Worm (Caenorhabditis elegans) whole organism, late embryonic: ENCODE results near the gene Y69A2AR.47.

Experiments
- C38D4.7 ChIP-seq: fragments of 200-800 bp; sonication (Bioruptor generic); optimal IDR thresholded peaks from 2 replicates; lab custom pipeline; 2018; ENCODE audit warnings: mild to moderate bottlenecking, missing genetic modification characterization, moderate library complexity, missing compliant biosample characterization
- K09A11.1 ChIP-seq: sonication (generic microtip); optimal IDR thresholded peaks from 2 replicates; lab custom pipeline; 2017; ENCODE audit warnings: antibody characterized with exemption, mild to moderate bottlenecking, missing genetic modification characterization, missing compliant biosample characterization; ENCODE audit not compliant: insufficient read depth
- T23F11.4 ChIP-seq: fragments of 200-800 bp; sonication (Bioruptor generic); optimal IDR thresholded peaks from 2 replicates; lab custom pipeline; 2018; ENCODE audit warnings: mild to moderate bottlenecking, missing genetic modification characterization, missing compliant biosample characterization
- ama-1 ChIP-seq: fragments of 150-350 bp; optimal IDR thresholded peaks from 2 replicates; lab custom pipeline; 2014
- ceh-14 ChIP-seq: sonication (generic microtip); optimal IDR thresholded peaks from 2 replicates; lab custom pipeline; 2016; ENCODE audit warnings: missing genotype, missing genetic modification characterization, missing compliant biosample characterization
- ceh-18 ChIP-seq: sonication (generic microtip); optimal IDR thresholded peaks from 2 replicates; lab custom pipeline; 2016; ENCODE audit warnings: missing genetic modification characterization, missing compliant biosample characterization
- ceh-19 ChIP-seq: fragments of 200-800 bp; sonication (Bioruptor generic); optimal IDR thresholded peaks from 2 replicates; lab custom pipeline; 2018; ENCODE audit warnings: mild to moderate bottlenecking, missing genetic modification characterization, missing compliant biosample characterization
- ceh-22 ChIP-seq: sonication (generic microtip); optimal IDR thresholded peaks from 2 replicates; lab custom pipeline; 2017; ENCODE audit warnings: missing biosample characterization, missing genetic modification characterization
- ceh-24 ChIP-seq: sonication (generic microtip); optimal IDR thresholded peaks from 2 replicates; lab custom pipeline; 2016; ENCODE audit warnings: mild to moderate bottlenecking, missing genetic modification characterization, missing compliant biosample characterization
- ceh-30 ChIP-seq: fragments of 150-350 bp; optimal IDR thresholded peaks from 2 replicates; lab custom pipeline; 2014; ENCODE audit warnings: missing biosample characterization, missing genetic modification characterization
- ceh-9 ChIP-seq: sonication (generic microtip); optimal IDR thresholded peaks from 2 replicates; lab custom pipeline; 2016; ENCODE audit warnings: mild to moderate bottlenecking, missing genetic modification characterization, inconsistent platforms, missing compliant biosample characterization
- che-1 ChIP-seq: sonication (generic microtip); optimal IDR thresholded peaks from 2 replicates; lab custom pipeline; 2016; ENCODE audit warnings: mild to moderate bottlenecking, missing genetic modification characterization, missing compliant biosample characterization
- dve-1 ChIP-seq: sonication (generic microtip); optimal IDR thresholded peaks from 2 replicates; lab custom pipeline; 2017; ENCODE audit warnings: antibody characterized with exemption, mild to moderate bottlenecking, missing genetic modification characterization, missing compliant biosample characterization
- elt-2 ChIP-seq: sonication (generic microtip); optimal IDR thresholded peaks from 2 replicates; lab custom pipeline; 2016; ENCODE audit warnings: missing genetic modification reagents, missing genetic modification characterization, missing compliant biosample characterization
- elt-4 ChIP-seq: sonication (generic microtip); optimal IDR thresholded peaks from 2 replicates; lab custom pipeline; 2016; ENCODE audit warnings: missing genetic modification characterization, missing compliant biosample characterization
- eyg-1 ChIP-seq: sonication (generic microtip); optimal IDR thresholded peaks from 2 replicates; lab custom pipeline; 2016; ENCODE audit warnings: missing genotype, missing genetic modification characterization, missing compliant biosample characterization
- fax-1 ChIP-seq: sonication (generic microtip); optimal IDR thresholded peaks from 2 replicates; lab custom pipeline; 2016; ENCODE audit warnings: missing genotype, missing genetic modification characterization, missing compliant biosample characterization
- fkh-6 ChIP-seq: sonication (generic microtip); optimal IDR thresholded peaks from 2 replicates; lab custom pipeline; 2016; ENCODE audit warnings: missing genetic modification characterization, missing compliant biosample characterization
- hlh-30 ChIP-seq: sonication (generic microtip); optimal IDR thresholded peaks from 2 replicates; lab custom pipeline; 2017; ENCODE audit warnings: antibody characterized with exemption, missing genetic modification characterization, missing compliant biosample characterization; ENCODE audit not compliant: insufficient read depth
- hlh-6 ChIP-seq: sonication (generic microtip); optimal IDR thresholded peaks from 2 replicates; lab custom pipeline; 2016; ENCODE audit warnings: missing genotype, missing genetic modification characterization, missing compliant biosample characterization
- hlh-8 ChIP-seq: sonication (generic microtip); optimal IDR thresholded peaks from 2 replicates; lab custom pipeline; 2016; ENCODE audit warnings: missing genotype, missing genetic modification characterization, missing compliant biosample characterization
- lim-6 ChIP-seq: sonication (generic microtip); optimal IDR thresholded peaks from 2 replicates; lab custom pipeline; 2016; ENCODE audit warnings: missing genetic modification characterization, missing compliant biosample characterization
- lin-11 ChIP-seq: fragments of 200-800 bp; sonication (Bioruptor generic); optimal IDR thresholded peaks from 2 replicates; lab custom pipeline; 2018; ENCODE audit warnings: mild to moderate bottlenecking, missing genetic modification characterization, missing compliant biosample characterization
- madf-2 ChIP-seq: sonication (generic microtip); optimal IDR thresholded peaks from 2 replicates; lab custom pipeline; 2017; ENCODE audit warnings: missing genetic modification characterization, missing compliant biosample characterization
- mec-3 ChIP-seq: sonication (generic microtip); optimal IDR thresholded peaks from 2 replicates; lab custom pipeline; 2016; ENCODE audit warnings: borderline replicate concordance, missing genetic modification characterization, missing compliant biosample characterization
- nfya-1 ChIP-seq: sonication (generic microtip); optimal IDR thresholded peaks from 2 replicates; lab custom pipeline; 2017; ENCODE audit warnings: missing genetic modification characterization, mild to moderate bottlenecking, missing compliant biosample characterization, antibody characterized with exemption, moderate library complexity
- nhr-232 ChIP-seq: sonication (generic microtip); optimal IDR thresholded peaks from 2 replicates; lab custom pipeline; 2016; ENCODE audit warnings: missing genetic modification characterization, missing compliant biosample characterization
- npax-4 ChIP-seq: sonication (generic microtip); optimal IDR thresholded peaks from 2 replicates; lab custom pipeline; 2016; ENCODE audit warnings: missing genetic modification characterization, missing compliant biosample characterization
- pat-9 ChIP-seq: fragments of 200-800 bp; sonication (Bioruptor generic); optimal IDR thresholded peaks from 2 replicates; lab custom pipeline; 2018; ENCODE audit warnings: mild to moderate bottlenecking, missing genetic modification characterization, moderate library complexity, missing compliant biosample characterization
- pax-1 ChIP-seq: fragments of 150-350 bp; optimal IDR thresholded peaks from 2 replicates; lab custom pipeline; 2014; ENCODE audit warnings: missing biosample characterization, missing genetic modification characterization
- pha-2 ChIP-seq: sonication (generic microtip); optimal IDR thresholded peaks from 2 replicates; lab custom pipeline; 2017; ENCODE audit warnings: mild to moderate bottlenecking, missing genetic modification characterization, missing compliant biosample characterization
- pha-4 ChIP-seq: fragments of 150-350 bp; optimal IDR thresholded peaks from 2 replicates; lab custom pipeline; 2018; ENCODE audit warnings: missing biosample characterization, missing genetic modification reagents, missing genetic modification characterization
- pros-1 ChIP-seq: fragments of 150-350 bp; optimal IDR thresholded peaks from 2 replicates; lab custom pipeline; 2014; ENCODE audit warnings: missing biosample characterization, missing genetic modification reagents, missing genetic modification characterization
- ref-2 ChIP-seq: sonication (generic microtip); optimal IDR thresholded peaks from 2 replicates; lab custom pipeline; 2016; ENCODE audit warnings: missing genetic modification characterization, missing compliant biosample characterization
- rnt-1 ChIP-seq: sonication (generic microtip); optimal IDR thresholded peaks from 2 replicates; lab custom pipeline; 2016; ENCODE audit warnings: missing genetic modification characterization, missing compliant biosample characterization
- sdc-2 ChIP-seq: sonication (generic microtip); optimal IDR thresholded peaks from 2 replicates; lab custom pipeline; 2016; ENCODE audit warnings: missing genotype, missing genetic modification characterization, missing compliant biosample characterization
- sox-2 ChIP-seq: fragments of 200-800 bp; sonication (Bioruptor generic); IDR thresholded peaks from 2 replicates; pipeline ENCODE4 v1.3.6; 2022; ENCODE audit warnings: missing genetic modification reagents, missing genetic modification characterization, missing compliant biosample characterization
- syd-9 ChIP-seq: sonication (generic microtip); optimal IDR thresholded peaks from 2 replicates; lab custom pipeline; 2016; ENCODE audit warnings: mild to moderate bottlenecking, missing genetic modification characterization, moderate library complexity, missing compliant biosample characterization
- tbx-2 ChIP-seq: sonication (generic microtip); optimal IDR thresholded peaks from 2 replicates; lab custom pipeline; 2016; ENCODE audit warnings: missing genetic modification characterization, missing compliant biosample characterization
- tbx-7 ChIP-seq: sonication (generic microtip); optimal IDR thresholded peaks from 2 replicates; lab custom pipeline; 2016; ENCODE audit warnings: missing genotype, missing genetic modification characterization, missing compliant biosample characterization
- unc-3 ChIP-seq, 2 experiments: fragments of 200-800 bp in 1 of 2; sonication (Bioruptor generic) in 1 of 2; sonication (generic microtip) in 1 of 2; conservative IDR thresholded peaks in 1 of 2; optimal IDR thresholded peaks in 1 of 2; 2 replicates each; pipeline versions ENCODE4 v1.3.6 to Lab custom; 2016 to 2022; ENCODE audit warnings: missing compliant biosample characterization in 2 of 2, missing genetic modification characterization in 2 of 2, missing genetic modification reagents in 1 of 2
- unc-42 ChIP-seq: sonication (generic microtip); optimal IDR thresholded peaks from 2 replicates; lab custom pipeline; 2016; ENCODE audit warnings: missing genotype, missing genetic modification characterization, missing compliant biosample characterization
- unc-86 ChIP-seq: sonication (generic microtip); optimal IDR thresholded peaks from 2 replicates; lab custom pipeline; 2016; ENCODE audit warnings: missing genetic modification characterization, missing compliant biosample characterization
- zip-5 ChIP-seq: sonication (generic microtip); optimal IDR thresholded peaks from 2 replicates; lab custom pipeline; 2016; ENCODE audit warnings: missing genetic modification characterization, missing compliant biosample characterization
- ztf-16 ChIP-seq: sonication (generic microtip); optimal IDR thresholded peaks from 2 replicates; lab custom pipeline; 2017; ENCODE audit warnings: missing genetic modification characterization, missing compliant biosample characterization

Gene Y69A2AR.47

DNA sequence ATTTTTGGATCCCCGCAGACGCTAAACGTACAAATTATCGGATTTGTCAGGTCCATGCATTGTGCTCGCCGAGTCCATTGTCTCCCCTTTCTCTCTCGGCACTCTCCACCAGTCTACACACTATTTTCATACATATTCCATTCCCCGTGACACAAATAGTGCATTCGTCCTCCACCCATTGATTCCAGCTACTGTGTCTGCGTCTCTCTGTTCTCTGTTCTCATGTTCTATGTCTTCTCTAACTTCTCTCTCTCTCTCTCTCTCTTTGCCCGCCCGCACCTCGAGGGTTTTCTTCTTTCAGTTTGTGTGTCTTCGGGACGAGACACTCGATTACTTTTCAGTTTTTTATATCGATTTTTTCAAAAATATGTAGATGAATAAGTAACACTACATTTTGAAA is 2.1 kb downstream of the Y69A2AR.47 start (continued):
- TF ChIP-seq che-1 (tag; lab: Kevin White, UChicago) (no peak), ztf-16 (tag; lab: Kevin White, UChicago) (no peak), sdc-2 (tag; lab: Kevin White, UChicago) (no peak), npax-4 (tag; lab: Kevin White, UChicago) (no peak), pha-2 (tag; lab: Kevin White, UChicago) (no peak), ceh-30 (tag; lab: Kevin White, UChicago) (no peak), hlh-8 (tag; lab: Kevin White, UChicago) (peak; percentile 16), ceh-14 (tag; lab: Kevin White, UChicago) (no peak), pat-9 (tag; lab: Kevin White, UChicago) (no peak), unc-86 (tag; lab: Kevin White, UChicago) (no peak), ceh-19 (GFP tag; lab: Kevin White, UChicago) (no peak), ceh-18 (tag; lab: Kevin White, UChicago) (peak; percentile 87), rnt-1 (tag; lab: Kevin White, UChicago) (peak; percentile 26), mec-3 (tag; lab: Kevin White, UChicago) (no peak), unc-42 (tag; lab: Kevin White, UChicago) (peak; percentile 66), pros-1 (tag; lab: Kevin White, UChicago) (peak; percentile 16), elt-2 (tag; lab: Kevin White, UChicago) (no peak), nhr-232 (tag; lab: Kevin White, UChicago) (no peak), syd-9 (tag; lab: Kevin White, UChicago) (no peak), fkh-6 (tag; lab: Kevin White, UChicago) (peak; percentile 19), ceh-22 (tag; lab: Kevin White, UChicago) (no peak), ref-2 (tag; lab: Kevin White, UChicago) (peak; percentile 51), eyg-1 (tag; lab: Kevin White, UChicago) (no peak), tbx-2 (tag; lab: Kevin White, UChicago) (peak; percentile 80), ama-1 (lab: Kevin White, UChicago) (no peak), pax-1 (tag; lab: Kevin White, UChicago) (no peak), K09A11.1 (tag; lab: Kevin White, UChicago) (peak; percentile 22), zip-5 (tag; lab: Kevin White, UChicago) (no peak), madf-2 (no peak), dve-1 (tag; lab: Kevin White, UChicago) (no peak), elt-4 (tag; lab: Kevin White, UChicago) (no peak), C38D4.7 (GFP tag; lab: Kevin White, UChicago) (no peak), hlh-6 (tag; lab: Kevin White, UChicago) (no peak), tbx-7 (tag; lab: Kevin White, UChicago) (no peak), T23F11.4 (GFP tag; lab: Kevin White, UChicago) (no peak), lin-11 (tag; lab: Kevin White, UChicago) (no peak), sox-2 (GFP tag; lab: Robert Waterston, UW) (peak; percentile 87), unc-3 (GFP tag; conservative IDR thresholded peaks at IDR 0.05; lab: Robert Waterston, UW) (no peak), unc-3 (tag; optimal IDR thresholded peaks at IDR 0.05; lab: Kevin White, UChicago) (no peak), pha-4 (tag; lab: Kevin White, UChicago) (no peak), ceh-9 (tag; lab: Kevin White, UChicago) (no peak), lim-6 (tag; lab: Kevin White, UChicago) (no peak), fax-1 (tag; lab: Kevin White, UChicago) (no peak), ceh-24 (tag; lab: Kevin White, UChicago) (no peak), hlh-30 (tag; lab: Kevin White, UChicago) (peak; percentile 98), nfya-1 (tag; lab: Kevin White, UChicago) (peak; percentile 83)
